Worm (Caenorhabditis elegans) whole organism, early embryonic: ENCODE measurements around the gene C12D5.3.
"Not testable (repeated sequence)": the region's sequence is repeated elsewhere in the genome, so short reads cannot be mapped to it uniquely, and the experiment has no call there.

Experiments
- B0310.2 ChIP-seq: sonication (generic microtip); optimal IDR thresholded peaks from 2 replicates; lab custom pipeline; 2016; ENCODE audit warnings: mild to moderate bottlenecking, missing genetic modification characterization, missing compliant biosample characterization
- F13C5.2 ChIP-seq: sonication (generic microtip); optimal IDR thresholded peaks from 2 replicates; lab custom pipeline; 2017; ENCODE audit warnings: mild to moderate bottlenecking, missing genetic modification characterization, inconsistent platforms, missing compliant biosample characterization
- aly-1 ChIP-seq: sonication (generic microtip); optimal IDR thresholded peaks from 2 replicates; lab custom pipeline; 2016; ENCODE audit warnings: missing genetic modification characterization, missing compliant biosample characterization
- ama-1 ChIP-seq: fragments of 150-350 bp; optimal IDR thresholded peaks from 2 replicates; lab custom pipeline; 2014
- ceh-13 ChIP-seq: fragments of 200-800 bp; sonication (Bioruptor generic); optimal IDR thresholded peaks from 2 replicates; lab custom pipeline; 2018; ENCODE audit warnings: mild to moderate bottlenecking, missing genetic modification characterization, missing compliant biosample characterization
- ceh-36 ChIP-seq: sonication (generic microtip); optimal IDR thresholded peaks from 2 replicates; lab custom pipeline; 2016; ENCODE audit warnings: missing genetic modification characterization, inconsistent platforms, missing compliant biosample characterization
- ets-7 ChIP-seq: sonication (generic microtip); optimal IDR thresholded peaks from 2 replicates; lab custom pipeline; 2016; ENCODE audit warnings: missing genotype, missing genetic modification characterization, missing compliant biosample characterization
- flt-1 ChIP-seq: fragments of 200-800 bp; sonication (Bioruptor generic); IDR thresholded peaks from 2 replicates; pipeline ENCODE4 v1.3.6; 2022; ENCODE audit warnings: missing genetic modification characterization, missing compliant biosample characterization
- hmbx-1 ChIP-seq: sonication (generic microtip); optimal IDR thresholded peaks from 2 replicates; lab custom pipeline; 2016; ENCODE audit warnings: mild to moderate bottlenecking, missing genetic modification characterization, missing compliant biosample characterization
- hmg-4 ChIP-seq: fragments of 200-800 bp; sonication (Bioruptor generic); optimal IDR thresholded peaks from 2 replicates; lab custom pipeline; 2018; ENCODE audit warnings: mild to moderate bottlenecking, missing genetic modification characterization, missing compliant biosample characterization
- hnd-1 ChIP-seq: sonication (generic microtip); optimal IDR thresholded peaks from 2 replicates; lab custom pipeline; 2016; ENCODE audit warnings: missing genetic modification characterization, missing compliant biosample characterization
- pes-1 ChIP-seq: fragments of 200-800 bp; sonication (Bioruptor generic); IDR thresholded peaks from 2 replicates; pipeline ENCODE4 v1.3.6; 2022; ENCODE audit warnings: missing genetic modification reagents, missing genetic modification characterization, missing compliant biosample characterization
- scrt-1 ChIP-seq: fragments of 200-800 bp; sonication (Bioruptor generic); IDR thresholded peaks from 2 replicates; pipeline ENCODE4 v1.3.6; 2022; ENCODE audit warnings: missing genetic modification characterization, missing compliant biosample characterization
- sea-1 ChIP-seq: fragments of 200-800 bp; sonication (Bioruptor generic); conservative IDR thresholded peaks from 2 replicates; pipeline ENCODE4 v1.3.6; 2022; ENCODE audit warnings: missing genetic modification characterization, missing compliant biosample characterization
- tbx-11 ChIP-seq: fragments of 200-800 bp; sonication (Bioruptor generic); IDR thresholded peaks from 2 replicates; pipeline ENCODE4 v1.3.6; 2022; ENCODE audit warnings: missing genetic modification characterization, missing compliant biosample characterization
- tbx-37 ChIP-seq: fragments of 200-800 bp; sonication (Bioruptor generic); conservative IDR thresholded peaks from 2 replicates; pipeline ENCODE4 v1.3.6; 2022; ENCODE audit warnings: missing genetic modification reagents, missing genetic modification characterization, missing compliant biosample characterization
- tra-4 ChIP-seq: sonication (generic microtip); optimal IDR thresholded peaks from 2 replicates; lab custom pipeline; 2017; ENCODE audit warnings: missing genetic modification characterization, missing compliant biosample characterization

Gene C12D5.3

ce11 chrV:7690637-7691036 is 14.6 kb downstream of the C12D5.3 start:
- no peak for TF ChIP-seq hmg-4
- no peak for TF ChIP-seq hmbx-1 (tag; lab: Kevin White, UChicago)
- no peak for TF ChIP-seq hnd-1 (tag; lab: Kevin White, UChicago)
- TF ChIP-seq ets-7 (tag; lab: Kevin White, UChicago) = no peak
- no peak for TF ChIP-seq B0310.2 (tag; lab: Kevin White, UChicago)
- no peak for TF ChIP-seq aly-1
- TF ChIP-seq tbx-37 = no peak
- no peak for TF ChIP-seq pes-1 (GFP tag; lab: Robert Waterston, UW)
- no peak for TF ChIP-seq ama-1 (lab: Kevin White, UChicago)
- no peak for TF ChIP-seq tra-4 (tag; lab: Kevin White, UChicago)
- TF ChIP-seq ceh-13 = no peak
- TF ChIP-seq flt-1 = no peak

DNA sequence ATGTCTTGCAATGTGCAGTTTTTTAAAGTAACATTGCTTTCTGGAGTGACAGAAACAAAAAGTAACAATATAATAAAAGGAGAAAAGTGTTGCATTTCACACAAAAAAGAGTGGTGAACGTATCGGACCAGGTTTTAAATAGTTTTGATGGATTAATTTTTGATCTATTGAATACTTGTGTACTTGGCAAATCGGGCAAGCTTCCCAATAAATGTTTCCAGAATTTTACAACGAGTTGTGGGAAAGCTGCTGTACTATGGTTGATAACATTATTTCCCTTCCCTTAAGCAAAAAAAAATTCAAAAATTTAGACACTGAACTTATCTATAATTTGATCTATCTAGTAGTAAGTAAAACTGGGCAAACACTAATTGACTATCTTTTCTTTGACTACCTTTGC is 17.4 kb downstream of the C12D5.3 start, which contains the start of gene C12D5.10:
C12D5.10 (minus strand) TSS at position 101 of the 400 bp plus-strand sequence.
- no peak for TF ChIP-seq hnd-1 (tag; lab: Kevin White, UChicago)
- no peak for TF ChIP-seq F13C5.2 (tag; lab: Kevin White, UChicago)
- no peak for TF ChIP-seq ama-1 (lab: Kevin White, UChicago)
- TF ChIP-seq B0310.2 (tag; lab: Kevin White, UChicago) = no peak
- no peak for TF ChIP-seq aly-1
- no peak for TF ChIP-seq sea-1 (GFP tag; lab: Robert Waterston, UW)
- TF ChIP-seq pes-1 (GFP tag; lab: Robert Waterston, UW) = no peak
- no peak for TF ChIP-seq tbx-37
- TF ChIP-seq flt-1 = no peak
- TF ChIP-seq hmg-4 = no peak
- no peak for TF ChIP-seq ceh-13
- no peak for TF ChIP-seq scrt-1 (GFP tag; lab: Robert Waterston, UW)

- no peak for TF ChIP-seq ceh-36 (tag; lab: Kevin White, UChicago)
- no peak for TF ChIP-seq ama-1 (lab: Kevin White, UChicago)
- TF ChIP-seq flt-1 = no peak
- TF ChIP-seq tbx-11 (GFP tag; lab: Robert Waterston, UW) = no peak
- TF ChIP-seq F13C5.2 (tag; lab: Kevin White, UChicago) = no peak
These were observed 20.8 kb downstream of the C12D5.3 start, which contains the start of gene ZK105.3 for ce11 chrV:7696842-7697241. Gene ZK105.3 (plus strand): TSS chrV:7697142.

- not testable (repeated sequence) for TF ChIP-seq ceh-13; B0310.2 (tag; lab: Kevin White, UChicago); scrt-1 (GFP tag; lab: Robert Waterston, UW)
These were observed 27.5 kb downstream of the C12D5.3 start, which contains the start of gene srsx-40 for ce11 chrV:7703536-7703935. Gene srsx-40 (minus strand): TSS chrV:7703636.

DNA sequence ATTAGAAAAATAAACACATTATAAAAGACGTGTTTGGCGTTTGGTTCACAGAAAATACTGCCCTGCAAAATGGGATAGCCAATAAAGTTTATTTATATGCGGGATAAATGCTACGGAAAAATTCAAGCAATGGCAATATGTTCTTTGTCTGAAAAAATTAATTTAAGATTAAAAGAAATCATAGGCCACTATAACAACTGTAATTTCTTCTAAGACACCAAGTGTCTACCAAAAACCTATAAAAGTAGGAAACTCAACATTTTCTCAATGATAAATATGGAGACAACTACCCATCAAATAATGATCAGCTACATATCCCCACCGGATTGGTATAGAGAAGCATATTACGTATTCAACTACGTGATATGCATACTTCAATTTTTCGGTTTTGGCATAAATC is 29.3 kb downstream of the C12D5.3 start, which contains the start of gene srw-3:
srw-3 (plus strand) TSS at position 301 of the 400 bp plus-strand sequence.
- no peak for TF ChIP-seq ceh-13
- TF ChIP-seq aly-1 = no peak
- TF ChIP-seq hnd-1 (tag; lab: Kevin White, UChicago) = no peak
- TF ChIP-seq hmbx-1 (tag; lab: Kevin White, UChicago) = no peak
- no peak for TF ChIP-seq flt-1

ce11 chrV:7708525-7708924 is 32.5 kb downstream of the C12D5.3 start, which contains the start of gene ZK105.11:
Gene ZK105.11 (minus strand): TSS chrV:7708625.
- TF ChIP-seq sea-1 (GFP tag; lab: Robert Waterston, UW) (no peak), flt-1 (no peak), hmg-4 (no peak), pes-1 (GFP tag; lab: Robert Waterston, UW) (no peak), F13C5.2 (tag; lab: Kevin White, UChicago) (no peak), tbx-11 (GFP tag; lab: Robert Waterston, UW) (no peak), aly-1 (no peak), B0310.2 (tag; lab: Kevin White, UChicago) (no peak), ama-1 (lab: Kevin White, UChicago) (no peak)

ce11 chrV:7713072-7713471 is 37.1 kb downstream of the C12D5.3 start, which contains the start of gene ZK105.13:
Gene ZK105.13 (minus strand): TSS chrV:7713172.
- TF ChIP-seq F13C5.2 (tag; lab: Kevin White, UChicago) = no peak
- no peak for TF ChIP-seq aly-1
- no peak for TF ChIP-seq pes-1 (GFP tag; lab: Robert Waterston, UW)
- no peak for TF ChIP-seq tbx-37
- TF ChIP-seq tra-4 (tag; lab: Kevin White, UChicago) = no peak
- no peak for TF ChIP-seq B0310.2 (tag; lab: Kevin White, UChicago)
- TF ChIP-seq hmg-4 = no peak
- TF ChIP-seq hmbx-1 (tag; lab: Kevin White, UChicago) = no peak
- TF ChIP-seq tbx-11 (GFP tag; lab: Robert Waterston, UW) = no peak
- no peak for TF ChIP-seq flt-1
- TF ChIP-seq scrt-1 (GFP tag; lab: Robert Waterston, UW) = no peak
- TF ChIP-seq sea-1 (GFP tag; lab: Robert Waterston, UW) = no peak

DNA sequence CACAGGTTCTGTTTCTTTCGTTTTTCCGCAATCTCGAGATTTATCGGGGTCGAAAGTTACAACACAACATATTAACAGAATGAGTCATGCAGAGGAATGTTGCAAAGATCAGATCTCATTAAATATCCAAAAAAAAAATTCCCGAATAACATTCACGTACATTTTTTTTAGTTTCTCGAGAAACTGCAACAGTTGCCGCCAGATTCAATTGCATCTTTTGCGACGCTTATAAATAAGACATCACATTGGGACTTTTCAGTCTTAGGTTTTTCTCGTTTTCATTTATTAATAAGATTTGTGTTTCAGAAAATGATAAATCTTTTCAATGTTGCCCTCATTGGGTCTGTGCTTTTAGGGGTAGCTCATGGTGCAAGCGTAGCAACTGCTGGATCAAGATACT is 37.7 kb downstream of the C12D5.3 start, which contains the start of gene ZK105.1:
ZK105.1 (plus strand) TSS at position 301 of the 400 bp plus-strand sequence.
- TF ChIP-seq F13C5.2 (tag; lab: Kevin White, UChicago) = no peak
- no peak for TF ChIP-seq ama-1 (lab: Kevin White, UChicago)
- no peak for TF ChIP-seq scrt-1 (GFP tag; lab: Robert Waterston, UW)
- TF ChIP-seq tbx-11 (GFP tag; lab: Robert Waterston, UW) = no peak
- no peak for TF ChIP-seq ceh-13
- TF ChIP-seq ceh-36 (tag; lab: Kevin White, UChicago) = no peak
- TF ChIP-seq flt-1 = no peak
- TF ChIP-seq pes-1 (GFP tag; lab: Robert Waterston, UW) = no peak
- no peak for TF ChIP-seq hmbx-1 (tag; lab: Kevin White, UChicago)
